Fruit fly (Drosophila melanogaster): ENCODE measurements around the gene Ciz1.

Ciz1 gene

DNA sequence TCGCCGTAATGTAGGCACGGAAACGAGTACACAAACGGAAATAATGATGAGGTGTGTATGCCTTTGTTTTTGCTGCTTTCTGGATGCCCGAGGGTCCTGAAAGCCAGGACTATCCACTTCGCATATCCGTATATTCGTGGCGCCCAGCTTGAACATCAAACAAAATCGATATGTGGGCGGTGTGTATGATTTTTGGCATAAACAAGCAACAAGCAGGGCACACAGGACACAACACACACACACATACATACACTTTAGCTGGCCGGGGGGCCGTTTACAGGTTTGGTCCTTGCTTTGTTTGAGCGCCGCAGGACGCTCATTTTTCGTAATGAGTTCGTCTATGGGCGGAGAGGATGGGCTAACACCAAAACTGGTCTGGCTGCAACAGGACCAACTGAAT, 40.5 kb downstream of the Ciz1 start:
- TF ChIP-seq CG10348 (GFP tag; IDR thresholded peaks at IDR 0.05): no peak
- no peak for TF ChIP-seq fd96Ca (GFP tag; IDR thresholded peaks at IDR 0.05)
- no peak for TF ChIP-seq Snoo (tag; optimal IDR thresholded peaks at IDR 0.05)
- no peak for TF ChIP-seq CG8159 (tag; optimal IDR thresholded peaks at IDR 0.05)
- no peak for TF ChIP-seq CG9948 (tag; optimal IDR thresholded peaks at IDR 0.05)
- no peak for TF ChIP-seq EcR (GFP tag; optimal IDR thresholded peaks at IDR 0.05)
- TF ChIP-seq CG15710 (tag; optimal IDR thresholded peaks at IDR 0.05): no peak
- no peak for TF ChIP-seq D1 (tag; optimal IDR thresholded peaks at IDR 0.05)
- TF ChIP-seq CG12605 (GFP tag; IDR thresholded peaks at IDR 0.05): no peak
- TF ChIP-seq CG13204 (GFP tag; optimal IDR thresholded peaks at IDR 0.05): no peak

- TF ChIP-seq CG12605 (GFP tag; IDR thresholded peaks at IDR 0.05) (peak; percentile 40; the same call in 1 of the 2 replicates), rn (GFP tag; IDR thresholded peaks at IDR 0.05) (no peak), EcR (GFP tag; optimal IDR thresholded peaks at IDR 0.05) (no peak)
These were observed 43.3 kb downstream of the Ciz1 start, which contains the start of gene bma for dm6 chr3L:9907719-9908170. TSS of gene bma (plus strand) at chr3L:9908120.

Data from whole organism, pupa.